Worm (Caenorhabditis elegans) whole organism, L2 larva: Measurements from ENCODE around the gene nmr-2.

ENCODE experiments used
- C34F6.9 ChIP-seq: fragments of 150-350 bp; optimal IDR thresholded peaks from 2 replicates; lab custom pipeline; 2014; ENCODE audit warnings: missing biosample characterization, missing genetic modification characterization
- F13H6.1 ChIP-seq: sonication (generic microtip); optimal IDR thresholded peaks from 2 replicates; lab custom pipeline; 2016; ENCODE audit warnings: missing genetic modification characterization, missing compliant biosample characterization
- R02D3.7 ChIP-seq: fragments of 150-350 bp; optimal IDR thresholded peaks from 2 replicates; lab custom pipeline; 2014; ENCODE audit warnings: missing biosample characterization, missing genetic modification characterization
- Y55F3AM.14 ChIP-seq: fragments of 200-800 bp; sonication (Bioruptor generic); optimal IDR thresholded peaks from 2 replicates; lab custom pipeline; 2018; ENCODE audit warnings: mild to moderate bottlenecking, missing genetic modification characterization, missing compliant biosample characterization
- ZK546.5 ChIP-seq: sonication (generic microtip); optimal IDR thresholded peaks from 2 replicates; lab custom pipeline; 2017; ENCODE audit warnings: missing biosample characterization, missing genetic modification characterization
- alr-1 ChIP-seq: fragments of 150-350 bp; optimal IDR thresholded peaks from 2 replicates; lab custom pipeline; 2014; ENCODE audit warnings: missing biosample characterization, missing genetic modification characterization
- aly-2 ChIP-seq: fragments of 150-350 bp; optimal IDR thresholded peaks from 2 replicates; lab custom pipeline; 2014; ENCODE audit warnings: missing biosample characterization, missing genetic modification characterization
- ceh-16 ChIP-seq: fragments of 150-350 bp; optimal IDR thresholded peaks from 2 replicates; lab custom pipeline; 2014; ENCODE audit warnings: missing biosample characterization, missing genetic modification characterization
- ceh-82 ChIP-seq: fragments of 150-350 bp; optimal IDR thresholded peaks from 2 replicates; lab custom pipeline; 2014; ENCODE audit warnings: missing biosample characterization, missing genetic modification characterization
- crh-2 ChIP-seq: sonication (generic microtip); optimal IDR thresholded peaks from 2 replicates; lab custom pipeline; 2017; ENCODE audit warnings: missing biosample characterization, missing genetic modification characterization
- dmd-4 ChIP-seq: sonication (generic microtip); optimal IDR thresholded peaks from 2 replicates; lab custom pipeline; 2017; ENCODE audit warnings: missing biosample characterization, missing genetic modification characterization
- egl-27 ChIP-seq: sonication (generic microtip); optimal IDR thresholded peaks from 3 replicates; lab custom pipeline; 2017; ENCODE audit warnings: missing biosample characterization, missing genetic modification reagents, missing genetic modification characterization
- elt-3 ChIP-seq: sonication (generic microtip); optimal IDR thresholded peaks from 2 replicates; lab custom pipeline; 2017; ENCODE audit warnings: missing biosample characterization, missing genetic modification characterization
- fos-1 ChIP-seq: fragments of 150-350 bp; optimal IDR thresholded peaks from 2 replicates; lab custom pipeline; 2014; ENCODE audit warnings: missing biosample characterization, missing genetic modification characterization
- gmeb-1 ChIP-seq: fragments of 150-350 bp; optimal IDR thresholded peaks from 2 replicates; lab custom pipeline; 2014; ENCODE audit warnings: missing biosample characterization, missing genetic modification characterization
- lin-13 ChIP-seq: fragments of 150-350 bp; optimal IDR thresholded peaks from 2 replicates; lab custom pipeline; 2014; ENCODE audit warnings: missing biosample characterization, missing genetic modification reagents, missing genetic modification characterization
- lin-39 ChIP-seq: fragments of 150-350 bp; optimal IDR thresholded peaks from 2 replicates; lab custom pipeline; 2014; ENCODE audit warnings: missing biosample characterization, missing genetic modification reagents, missing genetic modification characterization
- mbf-1 ChIP-seq: sonication (generic microtip); optimal IDR thresholded peaks from 2 replicates; lab custom pipeline; 2017; ENCODE audit warnings: missing biosample characterization, missing genetic modification characterization
- mdl-1 ChIP-seq, 2 experiments: fragments of 150-350 bp in 1 of 2; sonication (generic microtip) in 1 of 2; optimal IDR thresholded peaks; 2 replicates each; lab custom pipeline; 2017; ENCODE audit warnings: missing biosample characterization in 2 of 2, missing genetic modification characterization in 2 of 2
- nhr-10 ChIP-seq: sonication (generic microtip); optimal IDR thresholded peaks from 2 replicates; lab custom pipeline; 2017; ENCODE audit warnings: missing biosample characterization, missing genetic modification characterization
- nhr-11 ChIP-seq: fragments of 150-350 bp; optimal IDR thresholded peaks from 2 replicates; lab custom pipeline; 2014; ENCODE audit warnings: missing biosample characterization, missing genetic modification characterization
- nhr-12 ChIP-seq: fragments of 150-350 bp; optimal IDR thresholded peaks from 2 replicates; lab custom pipeline; 2014; ENCODE audit warnings: missing biosample characterization, missing genetic modification characterization
- nhr-129 ChIP-seq: fragments of 150-350 bp; optimal IDR thresholded peaks from 2 replicates; lab custom pipeline; 2014; ENCODE audit warnings: missing biosample characterization, missing genetic modification characterization
- nhr-21 ChIP-seq: fragments of 150-350 bp; optimal IDR thresholded peaks from 2 replicates; lab custom pipeline; 2014; ENCODE audit warnings: missing biosample characterization, missing genetic modification characterization
- nhr-25 ChIP-seq: fragments of 150-350 bp; sonication (generic microtip); optimal IDR thresholded peaks from 3 replicates; lab custom pipeline; 2014; ENCODE audit warnings: missing biosample characterization, missing genetic modification characterization
- nhr-6 ChIP-seq: fragments of 150-350 bp; optimal IDR thresholded peaks from 2 replicates; lab custom pipeline; 2014; ENCODE audit warnings: missing biosample characterization, missing genetic modification characterization
- nhr-77 ChIP-seq: fragments of 150-350 bp; optimal IDR thresholded peaks from 2 replicates; lab custom pipeline; 2014; ENCODE audit warnings: missing biosample characterization, missing genetic modification characterization
- sem-4 ChIP-seq: fragments of 150-350 bp; optimal IDR thresholded peaks from 2 replicates; lab custom pipeline; 2014; ENCODE audit warnings: missing biosample characterization, missing genetic modification reagents, missing genetic modification characterization
- skn-1 ChIP-seq: sonication (generic microtip); optimal IDR thresholded peaks from 2 replicates; lab custom pipeline; 2017; ENCODE audit warnings: missing biosample characterization, missing genetic modification characterization
- sma-3 ChIP-seq: sonication (generic microtip); optimal IDR thresholded peaks from 2 replicates; lab custom pipeline; 2016; ENCODE audit warnings: missing genetic modification reagents, missing genetic modification characterization, missing compliant biosample characterization
- sma-9 ChIP-seq, 2 experiments: fragments of 150-350 bp in 1 of 2; sonication (generic microtip) in 1 of 2; optimal IDR thresholded peaks; 2 replicates each; lab custom pipeline; 2014 to 2016; ENCODE audit warnings: missing genetic modification characterization in 2 of 2, mild to moderate bottlenecking in 1 of 2, missing biosample characterization in 1 of 2, missing compliant biosample characterization in 1 of 2, missing genetic modification reagents in 1 of 2, moderate library complexity in 1 of 2
- snpc-4 ChIP-seq: fragments of 150-350 bp; optimal IDR thresholded peaks from 2 replicates; lab custom pipeline; 2014; ENCODE audit warnings: missing biosample characterization, missing genetic modification characterization
- unc-39 ChIP-seq: fragments of 150-350 bp; optimal IDR thresholded peaks from 2 replicates; lab custom pipeline; 2014; ENCODE audit warnings: missing biosample characterization, missing genetic modification characterization
- unc-62 ChIP-seq: fragments of 150-350 bp; optimal IDR thresholded peaks from 2 replicates; lab custom pipeline; 2014; ENCODE audit warnings: missing biosample characterization, missing genetic modification reagents, missing genetic modification characterization
- zag-1 ChIP-seq: fragments of 150-350 bp; optimal IDR thresholded peaks from 2 replicates; lab custom pipeline; 2014; ENCODE audit warnings: missing biosample characterization, missing genetic modification characterization
- ztf-1 ChIP-seq: fragments of 200-800 bp; sonication (Bioruptor generic); conservative IDR thresholded peaks from 2 replicates; pipeline ENCODE4 v1.3.6; 2022; ENCODE audit warnings: missing genetic modification characterization, missing compliant biosample characterization
- ztf-11 ChIP-seq: sonication (generic microtip); optimal IDR thresholded peaks from 2 replicates; lab custom pipeline; 2017; ENCODE audit warnings: missing biosample characterization, missing genetic modification characterization
- ztf-4 ChIP-seq: fragments of 150-350 bp; optimal IDR thresholded peaks from 2 replicates; lab custom pipeline; 2014; ENCODE audit warnings: missing biosample characterization, missing genetic modification characterization

Gene nmr-2

ce11 chrV:15001536-15001935, 9.9 kb downstream of the nmr-2 start:
- TF ChIP-seq mbf-1 (no peak), nhr-77 (tag; lab: Kevin White, UChicago) (no peak), nhr-25 (no peak), nhr-12 (tag; lab: Kevin White, UChicago) (no peak), ZK546.5 (tag; lab: Kevin White, UChicago) (no peak), mdl-1 (tag; optimal IDR thresholded peaks at IDR 0.05; lab: Kevin White, UChicago) (no peak), ztf-1 (no peak), aly-2 (tag; lab: Kevin White, UChicago) (no peak), unc-62 (GFP tag; lab: Kevin White, UChicago) (no peak), F13H6.1 (tag; lab: Kevin White, UChicago) (no peak), fos-1 (tag; lab: Kevin White, UChicago) (no peak), gmeb-1 (tag; lab: Kevin White, UChicago) (no peak), lin-39 (no peak), zag-1 (tag; lab: Kevin White, UChicago) (no peak), nhr-10 (tag; lab: Kevin White, UChicago) (no peak), crh-2 (no peak)

ce11 chrV:15000055-15000704, 11.3 kb downstream of the nmr-2 start, which contains the start of gene rps-16:
Gene rps-16 (minus strand): TSS chrV:15000541.
- TF ChIP-seq Y55F3AM.14 (GFP tag; lab: Kevin White, UChicago), result no peak
- TF ChIP-seq sem-4 (tag; lab: Kevin White, UChicago), result no peak
- no peak for TF ChIP-seq ztf-4 (tag; lab: Kevin White, UChicago)
- TF ChIP-seq lin-13 (GFP tag; lab: Kevin White, UChicago), result no peak
- no peak for TF ChIP-seq nhr-10 (tag; lab: Kevin White, UChicago)
- no peak for TF ChIP-seq nhr-11
- TF ChIP-seq mbf-1, result no peak
- TF ChIP-seq ztf-11 (tag; lab: Kevin White, UChicago), result no peak
- no peak for TF ChIP-seq crh-2
- TF ChIP-seq skn-1 (tag; lab: Kevin White, UChicago), result no peak
- TF ChIP-seq mdl-1 (tag; optimal IDR thresholded peaks at IDR 0.05; lab: Kevin White, UChicago), result no peak
- TF ChIP-seq alr-1 (tag; lab: Kevin White, UChicago), result no peak
- TF ChIP-seq snpc-4 (tag; lab: Kevin White, UChicago), result no peak
- no peak for TF ChIP-seq R02D3.7 (tag; lab: Kevin White, UChicago)
- TF ChIP-seq egl-27 (tag; lab: Kevin White, UChicago), result no peak

ce11 chrV:14999485-15000023, 11.9 kb downstream of the nmr-2 start, which contains the start of gene T01C3.11:
Gene T01C3.11 (plus strand): TSS chrV:14999535.
- TF ChIP-seq sma-3 (GFP tag; lab: Kevin White, UChicago) (no peak), skn-1 (tag; lab: Kevin White, UChicago) (no peak), elt-3 (tag; lab: Kevin White, UChicago) (no peak), nhr-12 (tag; lab: Kevin White, UChicago) (no peak), crh-2 (no peak), ZK546.5 (tag; lab: Kevin White, UChicago) (no peak), unc-39 (tag; lab: Kevin White, UChicago) (no peak), snpc-4 (tag; lab: Kevin White, UChicago) (no peak), ztf-11 (tag; lab: Kevin White, UChicago) (no peak), F13H6.1 (tag; lab: Kevin White, UChicago) (no peak), unc-62 (GFP tag; lab: Kevin White, UChicago) (no peak), lin-39 (no peak), nhr-6 (tag; lab: Kevin White, UChicago) (no peak), ceh-16 (tag; lab: Kevin White, UChicago) (no peak), ceh-82 (no peak), nhr-129 (tag; lab: Kevin White, UChicago) (no peak), sma-9 (GFP tag; optimal IDR thresholded peaks at IDR 0.05; lab: Kevin White, UChicago) (no peak), sma-9 (tag; optimal IDR thresholded peaks at IDR 0.05; lab: Kevin White, UChicago) (no peak), egl-27 (tag; lab: Kevin White, UChicago) (no peak)
- TF ChIP-seq, all 48 proteins: peak for 0

- TF ChIP-seq ztf-11 (tag; lab: Kevin White, UChicago), result no peak
- no peak for TF ChIP-seq dmd-4 (tag; lab: Kevin White, UChicago)
- TF ChIP-seq nhr-21 (tag; lab: Kevin White, UChicago), result no peak
- TF ChIP-seq C34F6.9 (tag; lab: Kevin White, UChicago), result no peak
- no peak for TF ChIP-seq gmeb-1 (tag; lab: Kevin White, UChicago)
These were observed 15.2 kb downstream of the nmr-2 start, which contains the start of gene irld-14 for ce11 chrV:14996236-14996635. Gene irld-14 (plus strand): TSS chrV:14996536.
